Fruit fly (Drosophila melanogaster): ENCODE results near the gene Zmynd10.

Zmynd10 gene

dm6 chr3L:13006490-13006889 is 19.7 kb downstream of the Zmynd10 start, which contains the start of gene CG11263:
Gene CG11263 (plus strand): TSS chr3L:13006817.
- no peak for TF ChIP-seq psq (optimal IDR thresholded peaks at IDR 0.05)

DNA sequence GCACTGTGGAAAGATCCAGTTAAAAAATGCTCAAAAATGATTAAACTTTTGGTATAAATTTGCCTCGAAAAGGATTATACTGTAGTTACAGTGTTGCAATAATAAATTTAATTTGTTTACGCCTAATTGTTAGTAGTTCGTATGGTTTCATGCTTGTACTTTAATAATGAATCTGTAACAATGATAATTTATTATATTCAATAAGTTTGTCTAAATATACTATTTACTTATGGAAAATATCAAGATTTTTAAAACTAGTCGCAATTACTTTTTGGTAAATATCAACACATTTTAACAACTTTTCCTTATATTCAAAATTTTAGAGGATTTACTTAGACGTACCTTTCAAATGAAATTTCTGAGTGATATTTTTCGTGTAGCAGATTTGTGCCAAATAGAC is 31.4 kb downstream of the Zmynd10 start, which contains the start of gene CG11262:
Gene CG11262 (plus strand): TSS at position 301 of the 400 bp plus-strand sequence.
- TF ChIP-seq Dll (optimal IDR thresholded peaks at IDR 0.05) (no peak), psq (optimal IDR thresholded peaks at IDR 0.05) (no peak), CG8478 (optimal IDR thresholded peaks at IDR 0.05) (no peak), EcR (GFP tag; optimal IDR thresholded peaks at IDR 0.05) (no peak)
